Worm (Caenorhabditis elegans) whole organism, late embryonic: Measurements from ENCODE around the gene cpg-20.

Source experiments
- ceh-6 ChIP-seq: fragments of 200-800 bp; sonication (Bioruptor generic); optimal IDR thresholded peaks from 2 replicates; lab custom pipeline; 2018; ENCODE audit warnings: mild to moderate bottlenecking, missing genetic modification characterization, missing compliant biosample characterization
- ceh-9 ChIP-seq: sonication (generic microtip); optimal IDR thresholded peaks from 2 replicates; lab custom pipeline; 2016; ENCODE audit warnings: mild to moderate bottlenecking, missing genetic modification characterization, inconsistent platforms, missing compliant biosample characterization
- hlh-15 ChIP-seq: sonication (generic microtip); optimal IDR thresholded peaks from 2 replicates; lab custom pipeline; 2016; ENCODE audit warnings: missing genetic modification characterization, missing compliant biosample characterization
- nhr-232 ChIP-seq: sonication (generic microtip); optimal IDR thresholded peaks from 2 replicates; lab custom pipeline; 2016; ENCODE audit warnings: missing genetic modification characterization, missing compliant biosample characterization
- npax-4 ChIP-seq: sonication (generic microtip); optimal IDR thresholded peaks from 2 replicates; lab custom pipeline; 2016; ENCODE audit warnings: missing genetic modification characterization, missing compliant biosample characterization
- pag-3 ChIP-seq: sonication (generic microtip); optimal IDR thresholded peaks from 2 replicates; lab custom pipeline; 2016; ENCODE audit warnings: missing compliant biosample characterization, missing genetic modification characterization, borderline replicate concordance

- TF ChIP-seq nhr-232 (tag; lab: Kevin White, UChicago) = no peak
- no peak for TF ChIP-seq ceh-6 (GFP tag; lab: Kevin White, UChicago)
- TF ChIP-seq npax-4 (tag; lab: Kevin White, UChicago) = no peak
- no peak for TF ChIP-seq ceh-9 (tag; lab: Kevin White, UChicago)
- TF ChIP-seq hlh-15 (tag; lab: Kevin White, UChicago) = no peak
- no peak for TF ChIP-seq pag-3
Measured at ce11 chrIV:6079925-6080324, 3.9 kb upstream of the cpg-20 start, which contains the start of gene ugt-19.
